Worm (Caenorhabditis elegans): ENCODE measurements around the gene C24D10.5.

C24D10.5 gene

ce11 chrIV:5149793-5150192 lies at the start of gene C24D10.5:
TSS of gene C24D10.5 (plus strand) at chrIV:5150093.
- TF ChIP-seq tbx-11 (GFP tag; IDR thresholded peaks at IDR 0.05), result no peak
- TF ChIP-seq sea-1 (GFP tag; conservative IDR thresholded peaks at IDR 0.05), result no peak
- TF ChIP-seq tra-4 (tag; optimal IDR thresholded peaks at IDR 0.05), result no peak
- TF ChIP-seq aly-1 (tag; optimal IDR thresholded peaks at IDR 0.05), result no peak
- TF ChIP-seq B0310.2 (tag; optimal IDR thresholded peaks at IDR 0.05), result no peak
- TF ChIP-seq ceh-13 (GFP tag; optimal IDR thresholded peaks at IDR 0.05), result no peak
- TF ChIP-seq pes-1 (GFP tag; IDR thresholded peaks at IDR 0.05), result no peak

- TF ChIP-seq tra-4 (tag; optimal IDR thresholded peaks at IDR 0.05) (no peak), hmg-4 (GFP tag; optimal IDR thresholded peaks at IDR 0.05) (no peak), F13C5.2 (tag; optimal IDR thresholded peaks at IDR 0.05) (no peak), hmbx-1 (tag; optimal IDR thresholded peaks at IDR 0.05) (no peak), flt-1 (GFP tag; IDR thresholded peaks at IDR 0.05) (no peak), ceh-36 (tag; optimal IDR thresholded peaks at IDR 0.05) (no peak), ceh-13 (GFP tag; optimal IDR thresholded peaks at IDR 0.05) (no peak), aly-1 (tag; optimal IDR thresholded peaks at IDR 0.05) (no peak), tbx-37 (GFP tag; conservative IDR thresholded peaks at IDR 0.05) (no peak), tbx-11 (GFP tag; IDR thresholded peaks at IDR 0.05) (no peak), ama-1 (optimal IDR thresholded peaks at IDR 0.05) (no peak), B0310.2 (tag; optimal IDR thresholded peaks at IDR 0.05) (no peak), hnd-1 (tag; optimal IDR thresholded peaks at IDR 0.05) (no peak), sea-1 (GFP tag; conservative IDR thresholded peaks at IDR 0.05) (no peak), pes-1 (GFP tag; IDR thresholded peaks at IDR 0.05) (no peak), ets-7 (tag; optimal IDR thresholded peaks at IDR 0.05) (no peak)
Observed at ce11 chrIV:5100145-5100544, 49.7 kb upstream of the C24D10.5 start.

- TF ChIP-seq hmbx-1 (tag; optimal IDR thresholded peaks at IDR 0.05), result no peak
- no peak for TF ChIP-seq ets-7 (tag; optimal IDR thresholded peaks at IDR 0.05)
- TF ChIP-seq B0310.2 (tag; optimal IDR thresholded peaks at IDR 0.05), result no peak
- no peak for TF ChIP-seq scrt-1 (GFP tag; IDR thresholded peaks at IDR 0.05)
Observed at ce11 chrIV:5101945-5102344, 47.9 kb upstream of the C24D10.5 start.

- TF ChIP-seq aly-1 (tag; optimal IDR thresholded peaks at IDR 0.05) (no peak), hmg-4 (GFP tag; optimal IDR thresholded peaks at IDR 0.05) (no peak), sea-1 (GFP tag; conservative IDR thresholded peaks at IDR 0.05) (no peak), ceh-13 (GFP tag; optimal IDR thresholded peaks at IDR 0.05) (no peak), hnd-1 (tag; optimal IDR thresholded peaks at IDR 0.05) (no peak), F13C5.2 (tag; optimal IDR thresholded peaks at IDR 0.05) (no peak), flt-1 (GFP tag; IDR thresholded peaks at IDR 0.05) (no peak), scrt-1 (GFP tag; IDR thresholded peaks at IDR 0.05) (no peak), ets-7 (tag; optimal IDR thresholded peaks at IDR 0.05) (no peak), tbx-11 (GFP tag; IDR thresholded peaks at IDR 0.05) (no peak), tbx-37 (GFP tag; conservative IDR thresholded peaks at IDR 0.05) (no peak), ama-1 (optimal IDR thresholded peaks at IDR 0.05) (no peak)
Observed at ce11 chrIV:5103229-5103894, 46.5 kb upstream of the C24D10.5 start, which contains the start of gene C02B10.3. TSS of gene C02B10.3 (minus strand) at chrIV:5103279.

ce11 chrIV:5108971-5109370 lies 40.9 kb upstream of the C24D10.5 start:
- TF ChIP-seq pes-1 (GFP tag; IDR thresholded peaks at IDR 0.05) (no peak), sea-1 (GFP tag; conservative IDR thresholded peaks at IDR 0.05) (no peak), scrt-1 (GFP tag; IDR thresholded peaks at IDR 0.05) (no peak), B0310.2 (tag; optimal IDR thresholded peaks at IDR 0.05) (no peak), tbx-11 (GFP tag; IDR thresholded peaks at IDR 0.05) (no peak), aly-1 (tag; optimal IDR thresholded peaks at IDR 0.05) (no peak), hmbx-1 (tag; optimal IDR thresholded peaks at IDR 0.05) (no peak), hmg-4 (GFP tag; optimal IDR thresholded peaks at IDR 0.05) (no peak), flt-1 (GFP tag; IDR thresholded peaks at IDR 0.05) (no peak), ceh-36 (tag; optimal IDR thresholded peaks at IDR 0.05) (no peak), hnd-1 (tag; optimal IDR thresholded peaks at IDR 0.05) (no peak), ceh-13 (GFP tag; optimal IDR thresholded peaks at IDR 0.05) (no peak), F13C5.2 (tag; optimal IDR thresholded peaks at IDR 0.05) (no peak), ama-1 (optimal IDR thresholded peaks at IDR 0.05) (no peak), ets-7 (tag; optimal IDR thresholded peaks at IDR 0.05) (no peak), tra-4 (tag; optimal IDR thresholded peaks at IDR 0.05) (no peak), tbx-37 (GFP tag; conservative IDR thresholded peaks at IDR 0.05) (no peak)

ce11 chrIV:5109943-5110342 lies 40.0 kb upstream of the C24D10.5 start:
- TF ChIP-seq flt-1 (GFP tag; IDR thresholded peaks at IDR 0.05) (no peak), hmg-4 (GFP tag; optimal IDR thresholded peaks at IDR 0.05) (no peak), hmbx-1 (tag; optimal IDR thresholded peaks at IDR 0.05) (no peak), ama-1 (optimal IDR thresholded peaks at IDR 0.05) (no peak), B0310.2 (tag; optimal IDR thresholded peaks at IDR 0.05) (no peak), ets-7 (tag; optimal IDR thresholded peaks at IDR 0.05) (no peak), ceh-13 (GFP tag; optimal IDR thresholded peaks at IDR 0.05) (no peak), F13C5.2 (tag; optimal IDR thresholded peaks at IDR 0.05) (no peak), tbx-11 (GFP tag; IDR thresholded peaks at IDR 0.05) (no peak), aly-1 (tag; optimal IDR thresholded peaks at IDR 0.05) (no peak), tra-4 (tag; optimal IDR thresholded peaks at IDR 0.05) (no peak), tbx-37 (GFP tag; conservative IDR thresholded peaks at IDR 0.05) (no peak), ceh-36 (tag; optimal IDR thresholded peaks at IDR 0.05) (no peak), pes-1 (GFP tag; IDR thresholded peaks at IDR 0.05) (no peak), scrt-1 (GFP tag; IDR thresholded peaks at IDR 0.05) (no peak)

ce11 chrIV:5110391-5110930 lies 39.4 kb upstream of the C24D10.5 start:
- TF ChIP-seq ama-1 (optimal IDR thresholded peaks at IDR 0.05) (no peak), sea-1 (GFP tag; conservative IDR thresholded peaks at IDR 0.05) (no peak), ceh-36 (tag; optimal IDR thresholded peaks at IDR 0.05) (no peak), tra-4 (tag; optimal IDR thresholded peaks at IDR 0.05) (no peak), hmg-4 (GFP tag; optimal IDR thresholded peaks at IDR 0.05) (no peak), hmbx-1 (tag; optimal IDR thresholded peaks at IDR 0.05) (no peak), flt-1 (GFP tag; IDR thresholded peaks at IDR 0.05) (no peak), pes-1 (GFP tag; IDR thresholded peaks at IDR 0.05) (no peak), F13C5.2 (tag; optimal IDR thresholded peaks at IDR 0.05) (no peak), hnd-1 (tag; optimal IDR thresholded peaks at IDR 0.05) (no peak), ets-7 (tag; optimal IDR thresholded peaks at IDR 0.05) (no peak), tbx-37 (GFP tag; conservative IDR thresholded peaks at IDR 0.05) (no peak)

Measured in whole organism, early embryonic.